Fruit fly (Drosophila melanogaster) whole organism, adult: ENCODE measurements around the gene CG17207.

Experiments
- CG11617 ChIP-seq: fragments of 200-800 bp; sonication (Bioruptor generic); optimal IDR thresholded peaks from 2 replicates; lab custom pipeline; 2017; ENCODE audit warnings: mild to moderate bottlenecking, missing biosample characterization, missing genetic modification reagents, missing genetic modification characterization
- CG12768 ChIP-seq: fragments of 200-800 bp; sonication (Bioruptor generic); optimal IDR thresholded peaks from 2 replicates; lab custom pipeline; 2017; ENCODE audit warnings: missing biosample characterization, missing genetic modification characterization, mild to moderate bottlenecking, moderate library complexity, missing genetic modification reagents
- CG14711 ChIP-seq: fragments of 200-800 bp; sonication (Bioruptor generic); optimal IDR thresholded peaks from 2 replicates; lab custom pipeline; 2018; ENCODE audit warnings: missing biosample characterization, mild to moderate bottlenecking, missing genetic modification characterization, moderate library complexity
- CG1620 ChIP-seq: fragments of 200-800 bp; sonication (Bioruptor generic); optimal IDR thresholded peaks from 2 replicates; lab custom pipeline; 2016; ENCODE audit warnings: missing biosample characterization, missing genetic modification characterization
- CG33017 ChIP-seq: fragments of 200-800 bp; sonication (Bioruptor generic); optimal IDR thresholded peaks from 2 replicates; lab custom pipeline; 2018; ENCODE audit warnings: missing biosample characterization, mild to moderate bottlenecking, missing genetic modification characterization, moderate library complexity
- CG5204 ChIP-seq: fragments of 200-800 bp; sonication (Bioruptor generic); optimal IDR thresholded peaks from 2 replicates; lab custom pipeline; 2016; ENCODE audit warnings: missing biosample characterization, missing genetic modification characterization
- CG7045 ChIP-seq: fragments of 200-800 bp; sonication (Bioruptor generic); optimal IDR thresholded peaks from 2 replicates; lab custom pipeline; 2017; ENCODE audit warnings: missing biosample characterization, mild to moderate bottlenecking, missing genetic modification characterization
- CG7101 ChIP-seq: fragments of 200-800 bp; sonication (Bioruptor generic); optimal IDR thresholded peaks from 2 replicates; lab custom pipeline; 2018; ENCODE audit warnings: missing biosample characterization, mild to moderate bottlenecking, missing genetic modification characterization, moderate library complexity
- Clk ChIP-seq: fragments of 200-800 bp; sonication (Bioruptor generic); optimal IDR thresholded peaks from 2 replicates; lab custom pipeline; 2017; ENCODE audit warnings: missing biosample characterization, missing genetic modification characterization
- Crg-1 ChIP-seq: fragments of 200-800 bp; sonication (Bioruptor generic); optimal IDR thresholded peaks from 2 replicates; lab custom pipeline; 2016; ENCODE audit warnings: missing biosample characterization, missing genetic modification characterization
- Hr96 ChIP-seq: fragments of 200-800 bp; sonication (Bioruptor generic); optimal IDR thresholded peaks from 2 replicates; lab custom pipeline; 2016; ENCODE audit warnings: missing biosample characterization, missing genetic modification characterization
- Mnt ChIP-seq: fragments of 200-800 bp; sonication (Bioruptor generic); optimal IDR thresholded peaks from 2 replicates; lab custom pipeline; 2016; ENCODE audit warnings: missing biosample characterization, mild to moderate bottlenecking, missing genetic modification characterization
- bab1 ChIP-seq: fragments of 200-800 bp; sonication (Bioruptor generic); optimal IDR thresholded peaks from 3 replicates; lab custom pipeline; 2019; ENCODE audit warnings: missing biosample characterization, mild to moderate bottlenecking, missing genetic modification characterization, moderate library complexity
- cic ChIP-seq: fragments of 200-800 bp; sonication (Bioruptor generic); optimal IDR thresholded peaks from 2 replicates; lab custom pipeline; 2017; ENCODE audit warnings: missing biosample characterization, mild to moderate bottlenecking, missing genetic modification characterization, moderate library complexity
- cnc ChIP-seq, 2 experiments: fragments of >200 bp; optimal IDR thresholded peaks; 2 replicates each; lab custom pipeline; 2017
- kay ChIP-seq: fragments of 200-800 bp; sonication (Bioruptor generic); peaks from one replicate; lab custom pipeline; 2016; ENCODE audit warnings: missing biosample characterization, missing genetic modification characterization, borderline replicate concordance
- ovo ChIP-seq: fragments of 200-800 bp; sonication (Bioruptor generic); optimal IDR thresholded peaks from 2 replicates; lab custom pipeline; 2016; ENCODE audit warnings: missing biosample characterization, missing genetic modification characterization
- pad ChIP-seq: fragments of 200-800 bp; sonication (Bioruptor generic); optimal IDR thresholded peaks from 3 replicates; lab custom pipeline; 2017; ENCODE audit warnings: missing biosample characterization, missing genetic modification characterization, mild to moderate bottlenecking, moderate library complexity, missing genetic modification reagents
- tj ChIP-seq: fragments of 200-800 bp; sonication (Bioruptor generic); optimal IDR thresholded peaks from 3 replicates; lab custom pipeline; 2017; ENCODE audit warnings: missing biosample characterization, mild to moderate bottlenecking, missing genetic modification characterization, moderate library complexity
- toe ChIP-seq: fragments of 200-800 bp; sonication (Bioruptor generic); optimal IDR thresholded peaks from 2 replicates; lab custom pipeline; 2016; ENCODE audit warnings: missing biosample characterization, missing genetic modification characterization

The CG17207 gene

DNA sequence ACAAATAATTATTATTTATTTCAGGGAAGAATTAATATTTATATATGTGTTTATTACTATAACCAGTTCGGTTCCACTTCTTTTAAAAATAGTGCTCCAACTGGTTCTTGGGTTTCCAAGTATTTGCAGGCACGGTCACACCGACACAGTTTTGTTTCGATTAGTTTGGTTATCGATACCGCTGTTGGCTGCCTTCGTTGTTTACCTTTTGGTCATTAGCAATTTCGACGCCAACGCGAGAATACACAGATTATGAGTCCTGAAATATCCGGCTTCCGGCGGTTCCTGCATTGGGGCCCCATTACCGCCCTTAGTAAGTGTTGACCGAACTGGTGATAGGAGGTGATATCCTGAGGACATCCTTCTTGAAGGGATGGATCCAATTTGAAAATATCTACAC is 30.8 kb downstream of the CG17207 start, which contains the start of gene CG5196:
Gene CG5196 (plus strand): TSS at position 157 of the 400 bp plus-strand sequence.
- TF ChIP-seq bab1 (peak; percentile 60), CG12768 (GFP tag; lab: Kevin White, UChicago) (no peak), Hr96 (GFP tag; lab: Kevin White, UChicago) (no peak), CG14711 (peak; percentile 2), CG5204 (GFP tag; lab: Kevin White, UChicago) (no peak), CG7045 (no peak), CG11617 (GFP tag; lab: Kevin White, UChicago) (peak; percentile 8), CG33017 (tag; lab: Kevin White, UChicago) (no peak), Mnt (GFP tag; lab: Kevin White, UChicago) (peak; percentile 50), Clk (GFP tag; lab: Kevin White, UChicago) (no peak), CG1620 (peak; percentile 20), Crg-1 (GFP tag; lab: Kevin White, UChicago) (no peak), CG7101 (tag; lab: Kevin White, UChicago) (peak; percentile 35), toe (no peak), ovo (no peak), pad (GFP tag; lab: Kevin White, UChicago) (no peak), cic (GFP tag; lab: Kevin White, UChicago) (peak; percentile 2), kay (GFP tag; lab: Kevin White, UChicago) (no peak), cnc (optimal IDR thresholded peaks at IDR 0.05; lab: Kevin White, UChicago) (no peak), tj (GFP tag; lab: Kevin White, UChicago) (no peak)

dm6 chr3R:12406235-12407196 is 32.4 kb downstream of the CG17207 start, which contains the start of gene CG5167:
CG5167 (plus strand) TSS chr3R:12406532.
- no peak for TF ChIP-seq CG1620
- peak; percentile 69 for TF ChIP-seq CG33017 (tag; lab: Kevin White, UChicago)
- TF ChIP-seq toe = peak; percentile 70
- TF ChIP-seq cnc (optimal IDR thresholded peaks at IDR 0.05; lab: Kevin White, UChicago) = peak in 1 of 2 experiments; percentile 79
- TF ChIP-seq kay (GFP tag; lab: Kevin White, UChicago) = no peak
- no peak for TF ChIP-seq Clk (GFP tag; lab: Kevin White, UChicago)
- peak; percentile 47 for TF ChIP-seq cic (GFP tag; lab: Kevin White, UChicago)
- TF ChIP-seq Crg-1 (GFP tag; lab: Kevin White, UChicago) = no peak
- TF ChIP-seq CG7045 = peak; percentile 24
- TF ChIP-seq CG14711 = peak; percentile 65
- no peak for TF ChIP-seq pad (GFP tag; lab: Kevin White, UChicago)
- TF ChIP-seq Hr96 (GFP tag; lab: Kevin White, UChicago) = peak; percentile 57
- peak; percentile 28 for TF ChIP-seq tj (GFP tag; lab: Kevin White, UChicago)
- no peak for TF ChIP-seq CG5204 (GFP tag; lab: Kevin White, UChicago)
- TF ChIP-seq bab1 = peak; percentile 60
- peak; percentile 59 for TF ChIP-seq CG7101 (tag; lab: Kevin White, UChicago)
- TF ChIP-seq Mnt (GFP tag; lab: Kevin White, UChicago) = peak; percentile 33
- peak; percentile 25 for TF ChIP-seq ovo
- TF ChIP-seq CG12768 (GFP tag; lab: Kevin White, UChicago) = peak; percentile 96
- TF ChIP-seq CG11617 (GFP tag; lab: Kevin White, UChicago) = peak; percentile 70

dm6 chr3R:12405928-12406234 is 33.1 kb downstream of the CG17207 start, which contains the start of gene Cyp9f2:
Cyp9f2 (minus strand) TSS chr3R:12406028.
- TF ChIP-seq kay (GFP tag; lab: Kevin White, UChicago) (no peak), CG1620 (no peak), pad (GFP tag; lab: Kevin White, UChicago) (no peak), CG33017 (tag; lab: Kevin White, UChicago) (no peak), cic (GFP tag; lab: Kevin White, UChicago) (peak; percentile 69)

dm6 chr3R:12405134-12405533 is 33.8 kb downstream of the CG17207 start:
- TF ChIP-seq CG5204 (GFP tag; lab: Kevin White, UChicago) (no peak), CG14711 (no peak), cnc (optimal IDR thresholded peaks at IDR 0.05; lab: Kevin White, UChicago) (no peak), CG33017 (tag; lab: Kevin White, UChicago) (no peak), kay (GFP tag; lab: Kevin White, UChicago) (peak; percentile 77)

dm6 chr3R:12402935-12403334 is 36.0 kb downstream of the CG17207 start:
- TF ChIP-seq CG7101 (tag; lab: Kevin White, UChicago) = peak; percentile 99
- peak; percentile 96 for TF ChIP-seq CG14711
- TF ChIP-seq CG33017 (tag; lab: Kevin White, UChicago) = peak; percentile 99
- TF ChIP-seq ovo = peak; percentile 86
- peak; percentile 96 for TF ChIP-seq Hr96 (GFP tag; lab: Kevin White, UChicago)
- peak; percentile 88 for TF ChIP-seq cic (GFP tag; lab: Kevin White, UChicago)
- TF ChIP-seq pad (GFP tag; lab: Kevin White, UChicago) = peak; percentile 87
- peak; percentile 79 for TF ChIP-seq tj (GFP tag; lab: Kevin White, UChicago)
- TF ChIP-seq CG12768 (GFP tag; lab: Kevin White, UChicago) = peak; percentile 98
- TF ChIP-seq Crg-1 (GFP tag; lab: Kevin White, UChicago) = peak; percentile 85
- peak; percentile 98 for TF ChIP-seq bab1
- peak; percentile 86 for TF ChIP-seq CG1620
- peak; percentile 96 for TF ChIP-seq CG5204 (GFP tag; lab: Kevin White, UChicago)
- TF ChIP-seq toe = peak; percentile 96
- peak; percentile 95 for TF ChIP-seq Clk (GFP tag; lab: Kevin White, UChicago)
- peak; percentile 100 for TF ChIP-seq CG7045
- peak; percentile 97 for TF ChIP-seq CG11617 (GFP tag; lab: Kevin White, UChicago)
- peak; percentile 91 for TF ChIP-seq Mnt (GFP tag; lab: Kevin White, UChicago)
- TF ChIP-seq kay (GFP tag; lab: Kevin White, UChicago) = peak; percentile 99
- no peak for TF ChIP-seq cnc (optimal IDR thresholded peaks at IDR 0.05; lab: Kevin White, UChicago)
